Worm (Caenorhabditis elegans): Measurements from ENCODE around the gene clec-27.

DNA sequence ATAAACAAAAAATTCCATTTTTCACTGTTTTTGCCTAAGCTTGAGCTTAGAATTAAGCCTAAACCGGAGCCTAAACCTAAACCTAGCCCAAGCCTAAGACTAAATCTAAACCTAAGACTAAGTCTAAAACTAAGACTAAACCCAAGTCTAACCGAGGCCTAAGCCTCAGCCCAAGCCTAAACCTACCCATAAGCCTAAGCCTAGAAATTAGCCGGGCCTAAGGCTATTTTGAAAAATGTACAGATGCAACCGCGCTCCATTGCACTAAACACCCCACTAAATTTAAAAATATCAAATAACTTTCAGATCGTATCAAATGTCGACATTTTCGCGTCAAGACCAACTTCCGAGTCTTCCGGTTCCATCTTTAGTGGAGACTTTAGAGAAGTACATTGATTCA is 39.2 kb upstream of the clec-27 start, which contains the start of gene T20B3.1:
- TF ChIP-seq F49E8.2 (tag; optimal IDR thresholded peaks at IDR 0.05; ENCODE audit: borderline replicate concordance), result no peak
- TF ChIP-seq ama-1 (optimal IDR thresholded peaks at IDR 0.05), result no peak
- TF ChIP-seq nhr-11 (tag; optimal IDR thresholded peaks at IDR 0.05), result no peak
- TF ChIP-seq lsy-2 (tag; optimal IDR thresholded peaks at IDR 0.05), result no peak
- TF ChIP-seq cey-2 (tag; optimal IDR thresholded peaks at IDR 0.05; ENCODE audit: borderline replicate concordance, insufficient read depth), result no peak
- no peak for TF ChIP-seq snpc-4 (tag; optimal IDR thresholded peaks at IDR 0.05)
- TF ChIP-seq egl-27 (tag; optimal IDR thresholded peaks at IDR 0.05), result no peak
